Worm (Caenorhabditis elegans) whole organism, mixed stage, embryonic: ENCODE data around the gene F26A10.2.

Source experiments
- bed-3 ChIP-seq: fragments of 200-800 bp; sonication (Bioruptor generic); optimal IDR thresholded peaks from 3 replicates; lab custom pipeline; 2018; ENCODE audit warnings: mild to moderate bottlenecking, missing genetic modification characterization, moderate library complexity, missing compliant biosample characterization
- lin-13 ChIP-seq: fragments of 150-350 bp; optimal IDR thresholded peaks from 2 replicates; lab custom pipeline; 2014; ENCODE audit warnings: missing biosample characterization, missing genetic modification characterization
- nhr-237 ChIP-seq: fragments of 150-350 bp; optimal IDR thresholded peaks from 2 replicates; lab custom pipeline; 2014; ENCODE audit warnings: missing biosample characterization, missing genetic modification characterization
- unc-39 ChIP-seq: fragments of 150-350 bp; optimal IDR thresholded peaks from 2 replicates; lab custom pipeline; 2014; ENCODE audit warnings: missing biosample characterization, missing genetic modification characterization
- ztf-11 ChIP-seq: fragments of 150-350 bp; optimal IDR thresholded peaks from 2 replicates; lab custom pipeline; 2014; ENCODE audit warnings: missing biosample characterization, missing genetic modification characterization

DNA sequence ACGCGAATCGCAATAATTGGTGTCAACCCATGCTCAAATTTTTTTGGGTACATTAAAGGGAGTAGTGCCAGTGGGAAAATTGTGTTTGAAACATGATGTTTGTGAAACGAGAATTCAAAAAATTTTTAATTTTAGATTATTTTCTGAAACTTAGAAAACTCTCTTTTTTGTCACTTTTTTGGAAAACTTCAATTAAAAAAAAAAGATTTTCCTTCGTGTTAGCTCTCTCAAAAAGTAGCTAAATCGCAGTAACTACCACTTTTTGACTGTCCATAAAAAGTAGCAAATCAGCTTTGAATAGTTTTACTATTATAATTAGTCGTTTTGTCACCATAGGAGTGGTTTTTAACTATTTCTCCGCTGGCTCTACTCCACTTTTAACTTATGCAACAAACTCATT lies 4.8 kb downstream of the F26A10.2 start:
- TF ChIP-seq lin-13 (tag; lab: Kevin White, UChicago) (no peak), nhr-237 (no peak), bed-3 (GFP tag; lab: Kevin White, UChicago) (no peak), unc-39 (tag; lab: Kevin White, UChicago) (no peak), ztf-11 (tag; lab: Kevin White, UChicago) (no peak)
